Fruit fly (Drosophila melanogaster) whole organism: ENCODE data around the gene Sas-6.

Experiments used
- CG8478 ChIP-seq: fragments of >200 bp; optimal IDR thresholded peaks from 2 replicates; lab custom pipeline; 2018; ENCODE audit warnings: inconsistent platforms
- Dll ChIP-seq: fragments of >200 bp; optimal IDR thresholded peaks from 2 replicates; lab custom pipeline; 2017
- EcR ChIP-seq, 2 experiments: fragments of >200 bp; optimal IDR thresholded peaks; 2 replicates each; lab custom pipeline; 2017; ENCODE audit warnings: missing biosample characterization in 2 of 2, missing genetic modification characterization in 2 of 2, missing genetic modification reagents in 2 of 2
- pan ChIP-seq: fragments of >200 bp; optimal IDR thresholded peaks from 2 replicates; lab custom pipeline; 2017
- psq ChIP-seq: fragments of >200 bp; optimal IDR thresholded peaks from 2 replicates; lab custom pipeline; 2017
- usp ChIP-seq: fragments of >200 bp; optimal IDR thresholded peaks from 2 replicates; lab custom pipeline; 2017; ENCODE audit warnings: missing biosample characterization, missing genetic modification characterization, mixed read lengths

Gene Sas-6

DNA sequence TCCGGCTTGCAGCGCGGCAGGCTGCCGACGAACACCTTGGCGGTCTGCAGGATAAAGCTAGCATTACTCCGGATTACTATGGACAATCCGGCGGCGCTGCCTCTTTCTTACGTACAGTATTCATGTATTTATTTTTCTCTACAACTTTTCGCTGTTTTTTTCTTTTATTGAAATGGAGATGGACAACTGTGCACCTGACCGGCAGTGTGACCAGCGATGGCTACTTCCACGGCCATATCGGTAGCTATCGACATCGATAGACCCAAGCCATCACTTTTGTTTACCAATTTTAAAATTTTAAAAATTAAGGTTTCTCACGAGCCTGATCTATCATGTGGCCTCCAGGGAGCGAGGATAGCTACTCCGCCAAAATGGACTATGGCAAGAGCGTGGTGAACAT is at the start of gene Sas-6, which contains the start of gene CG7903:
Sas-6 (plus strand) TSS at position 323 of the 400 bp plus-strand sequence.
CG7903 (minus strand) TSS at position 197 of the 400 bp plus-strand sequence.
- TF ChIP-seq psq (lab: Kevin White, UChicago) (no peak), EcR (GFP tag; optimal IDR thresholded peaks at IDR 0.05; lab: Kevin White, UChicago) (no peak), pan (no peak), usp (GFP tag; lab: Kevin White, UChicago) (no peak)

- TF ChIP-seq Dll (no peak), CG8478 (no peak), pan (no peak), psq (lab: Kevin White, UChicago) (no peak), usp (GFP tag; lab: Kevin White, UChicago) (no peak)
Observed at dm6 chr3R:29959329-29959728, 35.8 kb upstream of the Sas-6 start.

DNA sequence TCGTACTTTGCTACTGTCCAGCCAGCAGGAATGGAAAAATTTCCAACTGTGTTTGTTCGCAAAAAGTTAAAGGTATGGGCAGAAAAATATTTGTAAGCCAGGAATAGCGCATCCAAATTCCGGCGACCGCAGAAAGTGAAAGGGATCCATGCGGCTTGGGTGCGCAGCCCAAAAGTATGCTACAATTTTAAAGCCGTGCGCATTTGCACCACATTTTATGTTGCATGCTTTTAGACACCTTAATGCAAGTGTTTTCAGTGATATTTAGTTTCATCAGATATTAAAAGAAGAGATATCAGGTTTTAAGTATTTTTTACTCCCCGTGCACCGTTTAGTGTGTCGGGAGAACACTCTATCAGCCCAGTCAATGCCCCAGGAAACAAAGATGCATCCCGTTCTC is 32.1 kb upstream of the Sas-6 start:
- TF ChIP-seq CG8478 (no peak), usp (GFP tag; lab: Kevin White, UChicago) (no peak), pan (no peak), psq (lab: Kevin White, UChicago) (no peak), Dll (no peak), EcR (GFP tag; optimal IDR thresholded peaks at IDR 0.05; lab: Kevin White, UChicago) (no peak)

DNA sequence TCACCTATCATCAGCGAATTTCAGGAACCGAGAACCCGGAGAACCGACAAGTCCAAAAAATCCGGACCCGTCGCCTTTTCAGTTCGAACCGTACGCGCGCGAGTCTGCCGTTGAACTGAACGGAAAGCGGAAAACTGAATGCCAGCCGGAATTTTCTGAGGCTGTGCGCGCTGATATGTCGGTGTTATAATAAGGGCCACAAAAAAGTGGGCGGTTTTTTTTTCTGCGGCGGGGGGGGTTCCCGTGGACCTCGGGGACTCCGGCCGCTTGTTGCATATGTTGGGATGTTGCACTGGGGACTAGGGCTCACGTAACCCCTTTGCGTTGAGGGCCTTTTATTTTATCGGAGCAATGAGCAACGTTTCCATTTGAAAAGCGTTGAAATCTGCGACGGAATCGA is 25.8 kb upstream of the Sas-6 start, which contains the start of gene TkR99D:
TkR99D (minus strand) TSS at position 101 of the 400 bp plus-strand sequence.
- TF ChIP-seq pan (no peak), usp (GFP tag; lab: Kevin White, UChicago) (no peak), psq (lab: Kevin White, UChicago) (no peak), EcR (GFP tag; optimal IDR thresholded peaks at IDR 0.05; lab: Kevin White, UChicago) (no peak), Dll (no peak), CG8478 (no peak)

DNA sequence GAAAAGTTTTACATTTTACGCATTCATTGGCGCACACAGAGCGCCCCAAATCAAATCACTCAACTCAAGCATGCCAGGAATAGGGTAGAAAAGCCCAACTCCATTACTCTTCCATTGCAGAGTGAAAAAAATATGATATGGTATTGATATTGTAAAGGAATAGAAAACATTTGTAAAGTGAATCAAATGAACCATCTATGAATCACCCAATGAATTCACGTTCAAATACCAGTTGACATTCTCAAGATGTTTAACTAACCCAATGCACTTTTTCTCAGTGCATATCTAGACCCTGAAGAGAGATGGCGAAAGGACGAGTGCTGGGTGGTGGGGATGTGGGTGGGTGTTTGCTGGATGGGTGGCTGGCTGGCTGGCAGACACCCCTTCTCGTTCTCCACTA is 16.6 kb upstream of the Sas-6 start:
- TF ChIP-seq Dll (no peak), psq (lab: Kevin White, UChicago) (no peak), usp (GFP tag; lab: Kevin White, UChicago) (no peak), CG8478 (no peak)

dm6 chr3R:29981479-29981878 is 13.7 kb upstream of the Sas-6 start:
- TF ChIP-seq pan (no peak), psq (lab: Kevin White, UChicago) (no peak), usp (GFP tag; lab: Kevin White, UChicago) (no peak), CG8478 (no peak), Dll (no peak), EcR (GFP tag; optimal IDR thresholded peaks at IDR 0.05; lab: Kevin White, UChicago) (no peak)

DNA sequence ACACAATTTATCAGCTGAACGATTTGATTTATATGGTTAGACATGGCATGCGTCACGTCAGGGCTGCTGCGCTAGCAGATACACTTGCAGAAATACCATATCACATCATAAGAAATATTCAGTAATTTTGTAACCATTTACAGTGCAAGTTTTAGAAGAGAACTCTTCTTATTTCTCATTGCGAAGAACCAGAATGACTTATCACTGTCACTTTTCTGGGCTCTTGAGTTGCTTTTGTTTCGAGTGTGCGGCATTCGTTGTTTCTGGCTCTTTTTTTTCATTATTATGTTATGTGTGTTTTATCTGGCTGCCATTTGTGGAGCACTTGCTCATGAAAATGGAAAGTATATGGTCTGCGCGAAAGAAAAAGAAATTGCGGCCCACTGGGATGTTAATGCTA is 13.1 kb upstream of the Sas-6 start:
- TF ChIP-seq EcR (GFP tag; optimal IDR thresholded peaks at IDR 0.05; lab: Kevin White, UChicago) (no peak), Dll (no peak), usp (GFP tag; lab: Kevin White, UChicago) (no peak), psq (lab: Kevin White, UChicago) (no peak), pan (no peak), CG8478 (no peak)

dm6 chr3R:29983073-29983544 is 12.0 kb upstream of the Sas-6 start, which contains the start of gene CG7896:
TSS of gene CG7896 (plus strand) at chr3R:29983426.
- TF ChIP-seq usp (GFP tag; lab: Kevin White, UChicago) = no peak
- TF ChIP-seq CG8478 = no peak
- no peak for TF ChIP-seq pan
- TF ChIP-seq EcR (GFP tag; optimal IDR thresholded peaks at IDR 0.05; lab: Kevin White, UChicago) = no peak
- TF ChIP-seq psq (lab: Kevin White, UChicago) = no peak
- TF ChIP-seq Dll = no peak

- TF ChIP-seq EcR (GFP tag; optimal IDR thresholded peaks at IDR 0.05; lab: Kevin White, UChicago) = no peak
- no peak for TF ChIP-seq pan
- no peak for TF ChIP-seq Dll
- TF ChIP-seq usp (GFP tag; lab: Kevin White, UChicago) = no peak
- no peak for TF ChIP-seq CG8478
- TF ChIP-seq psq (lab: Kevin White, UChicago) = no peak
Observed at dm6 chr3R:29983886-29984285, 11.3 kb upstream of the Sas-6 start.

dm6 chr3R:29985219-29985618 is 9.9 kb upstream of the Sas-6 start:
- TF ChIP-seq Dll (no peak), CG8478 (no peak), usp (GFP tag; lab: Kevin White, UChicago) (no peak), EcR (GFP tag; optimal IDR thresholded peaks at IDR 0.05; lab: Kevin White, UChicago) (no peak), psq (lab: Kevin White, UChicago) (no peak), pan (no peak)

- TF ChIP-seq pan = no peak
- TF ChIP-seq CG8478 = no peak
- no peak for TF ChIP-seq Dll
- no peak for TF ChIP-seq psq (lab: Kevin White, UChicago)
- TF ChIP-seq EcR (GFP tag; optimal IDR thresholded peaks at IDR 0.05; lab: Kevin White, UChicago) = no peak
- TF ChIP-seq usp (GFP tag; lab: Kevin White, UChicago) = no peak
Observed at dm6 chr3R:29990681-29991080, 4.5 kb upstream of the Sas-6 start.

DNA sequence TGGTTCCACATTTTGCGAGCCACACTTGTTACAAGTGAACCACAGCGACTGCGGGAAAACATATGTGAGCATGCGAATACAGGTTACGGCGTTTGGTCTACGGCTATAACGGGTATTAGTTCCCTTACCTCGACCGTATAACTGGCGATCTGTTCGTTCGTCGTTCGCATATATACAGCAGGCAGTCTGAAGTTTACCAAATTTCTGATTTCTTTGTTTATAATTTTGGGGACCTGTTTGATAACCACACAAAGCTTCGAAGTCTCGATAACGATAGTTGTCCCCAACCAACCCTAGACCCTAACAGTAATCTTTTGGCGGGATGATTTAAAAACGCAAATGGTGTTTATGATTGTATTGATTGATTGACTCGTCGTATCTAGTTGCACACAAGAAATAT is 2.0 kb upstream of the Sas-6 start, which contains the start of gene Acph-1:
Acph-1 (minus strand) TSS at position 278 of the 400 bp plus-strand sequence.
- TF ChIP-seq pan (no peak), usp (GFP tag; lab: Kevin White, UChicago) (no peak), Dll (no peak), CG8478 (no peak), EcR (GFP tag; optimal IDR thresholded peaks at IDR 0.05; lab: Kevin White, UChicago) (no peak), psq (lab: Kevin White, UChicago) (no peak)

dm6 chr3R:29997607-29998236 is 2.6 kb downstream of the Sas-6 start, which contains the start of the genes CG15525 and CG11504:
TSS of gene CG15525 (minus strand) at chr3R:29997676.
TSS of gene CG11504 (plus strand) at chr3R:29997900.
- TF ChIP-seq Dll (no peak), psq (lab: Kevin White, UChicago) (no peak), usp (GFP tag; lab: Kevin White, UChicago) (no peak), CG8478 (no peak), pan (no peak), EcR (GFP tag; optimal IDR thresholded peaks at IDR 0.05; lab: Kevin White, UChicago) (no peak)
